Fruit fly (Drosophila melanogaster): ENCODE results near the gene rudhira.

rudhira gene

dm6 chrX:11820284-11821075 lies 3.8 kb downstream of the rudhira start (continued):
- TF ChIP-seq CG15696 (tag; optimal IDR thresholded peaks at IDR 0.05) (no peak), CG1602 (GFP tag; optimal IDR thresholded peaks at IDR 0.05) (no peak), Chrac-16 (GFP tag; optimal IDR thresholded peaks at IDR 0.05) (no peak), otp (GFP tag; IDR thresholded peaks at IDR 0.05) (0 out of 3 replicates have a peak, but pooled peaks have one; percentile 7), CG2678 (tag; optimal IDR thresholded peaks at IDR 0.05) (peak; percentile 50), vvl (GFP tag; IDR thresholded peaks at IDR 0.05) (peak; percentile 40; the same call in 1 of the 2 replicates), CG11695 (GFP tag; IDR thresholded peaks at IDR 0.05) (peak; percentile 17; the same call in 1 of the 3 replicates), Drgx (GFP tag; IDR thresholded peaks at IDR 0.05) (peak; percentile 78; the same call in 1 of the 2 replicates), CG10543 (GFP tag; optimal IDR thresholded peaks at IDR 0.05) (peak; percentile 0), sug (tag; optimal IDR thresholded peaks at IDR 0.05) (peak; percentile 23), D19A (tag; optimal IDR thresholded peaks at IDR 0.05) (no peak), CG34422 (GFP tag; IDR thresholded peaks at IDR 0.05) (no peak), dan (GFP tag; IDR thresholded peaks at IDR 0.05) (no peak), Meics (GFP tag; optimal IDR thresholded peaks at IDR 0.05) (peak; percentile 20), CG17912 (GFP tag; optimal IDR thresholded peaks at IDR 0.05) (no peak), bsh (GFP tag; optimal IDR thresholded peaks at IDR 0.05) (peak in 1 of 2 experiments; percentile 44), chinmo (GFP tag; IDR thresholded peaks at IDR 0.05; ENCODE audit: partially characterized antibody) (peak; percentile 53; the same call in 1 of the 4 replicates), cg (GFP tag; optimal IDR thresholded peaks at IDR 0.05) (peak; percentile 39), CG15269 (tag; optimal IDR thresholded peaks at IDR 0.05) (peak; percentile 41), Hr51 (GFP tag; optimal IDR thresholded peaks at IDR 0.05) (peak in 1 of 2 experiments; percentile 46), Hr3 (GFP tag; optimal IDR thresholded peaks at IDR 0.05) (peak; percentile 27), ATbp (GFP tag; optimal IDR thresholded peaks at IDR 0.05) (no peak)

dm6 chrX:11821946-11822345 lies 5.2 kb downstream of the rudhira start:
- TF ChIP-seq CG11695 (GFP tag; IDR thresholded peaks at IDR 0.05), result no peak
- TF ChIP-seq Dp (GFP tag; optimal IDR thresholded peaks at IDR 0.05), result no peak
- TF ChIP-seq CG12104 (GFP tag; optimal IDR thresholded peaks at IDR 0.05), result no peak
- TF ChIP-seq amos (GFP tag; IDR thresholded peaks at IDR 0.05; ENCODE audit: partially characterized antibody), result no peak
- peak; percentile 29 for TF ChIP-seq Meics (GFP tag; optimal IDR thresholded peaks at IDR 0.05)
- TF ChIP-seq rib (GFP tag; IDR thresholded peaks at IDR 0.05), result no peak
- no peak for TF ChIP-seq twi (tag; optimal IDR thresholded peaks at IDR 0.05)
- TF ChIP-seq GATAe (GFP tag; conservative IDR thresholded peaks at IDR 0.05), result no peak
- no peak for TF ChIP-seq CG11560 (tag; IDR thresholded peaks at IDR 0.05)
- TF ChIP-seq slou (GFP tag; optimal IDR thresholded peaks at IDR 0.05), result no peak
- no peak for TF ChIP-seq CG11504 (tag; optimal IDR thresholded peaks at IDR 0.05)
- TF ChIP-seq D19A (tag; optimal IDR thresholded peaks at IDR 0.05), result peak; percentile 21
- TF ChIP-seq H15 (GFP tag; IDR thresholded peaks at IDR 0.05), result no peak
- no peak for TF ChIP-seq Scr (GFP tag; IDR thresholded peaks at IDR 0.05; ENCODE audit: partially characterized antibody)
- TF ChIP-seq nau (GFP tag; optimal IDR thresholded peaks at IDR 0.05), result no peak
- TF ChIP-seq CG12391 (tag; optimal IDR thresholded peaks at IDR 0.05), result peak; percentile 20
- TF ChIP-seq CG7963 (GFP tag; IDR thresholded peaks at IDR 0.05; ENCODE audit: partially characterized antibody), result no peak
- TF ChIP-seq fd96Cb (tag; optimal IDR thresholded peaks at IDR 0.05), result no peak
- TF ChIP-seq Atf-2 (GFP tag; optimal IDR thresholded peaks at IDR 0.05), result no peak
- TF ChIP-seq Sin3A (optimal IDR thresholded peaks at IDR 0.05), result no peak
- no peak for TF ChIP-seq Dll (GFP tag; IDR thresholded peaks at IDR 0.05; ENCODE audit: partially characterized antibody)
- TF ChIP-seq CG10274 (GFP tag; optimal IDR thresholded peaks at IDR 0.05), result no peak
- no peak for TF ChIP-seq CG32767 (GFP tag; IDR thresholded peaks at IDR 0.05)
- TF ChIP-seq Hr3 (GFP tag; optimal IDR thresholded peaks at IDR 0.05), result no peak
- no peak for TF ChIP-seq CG6683 (GFP tag; optimal IDR thresholded peaks at IDR 0.05)
- peak; percentile 28 for TF ChIP-seq grau (tag; optimal IDR thresholded peaks at IDR 0.05)
- no peak for TF ChIP-seq CG8765 (GFP tag; IDR thresholded peaks at IDR 0.05)
- TF ChIP-seq CoRest (tag; optimal IDR thresholded peaks at IDR 0.05), result no peak
- TF ChIP-seq Ssrp (tag; optimal IDR thresholded peaks at IDR 0.05), result no peak
- TF ChIP-seq nom (GFP tag; optimal IDR thresholded peaks at IDR 0.05), result peak; percentile 38

Measured in whole organism, embryonic.